Fruit fly (Drosophila melanogaster) whole organism, embryonic: ENCODE measurements around the gene Exo70.
A peak's percentile ranks its signal among the peaks of the same experiment; 100 is the strongest.

Experiments
- Awh ChIP-seq: fragments of 200-800 bp; sonication (Bioruptor generic); IDR thresholded peaks from 2 replicates; pipeline ENCODE4, ENCODE4 v1.3.6; 2022; ENCODE audit warnings: missing biosample characterization, missing genetic modification characterization
- Blimp-1 ChIP-seq: fragments of 200-800 bp; sonication (Bioruptor generic); optimal IDR thresholded peaks from 3 replicates; lab custom pipeline; 2018; ENCODE audit warnings: missing biosample characterization, missing genetic modification characterization, mild to moderate bottlenecking, moderate library complexity, missing genetic modification reagents
- C15 ChIP-seq: fragments of 200-800 bp; sonication (Bioruptor generic); IDR thresholded peaks from 3 replicates; pipeline ENCODE4 v1.3.6; 2022; ENCODE audit warnings: missing biosample characterization, missing genetic modification characterization
- CG10147 ChIP-seq: fragments of 200-800 bp; sonication (Bioruptor generic); optimal IDR thresholded peaks from 2 replicates; lab custom pipeline; 2019; ENCODE audit warnings: missing biosample characterization, mild to moderate bottlenecking, missing genetic modification characterization, moderate library complexity
- CG10267 ChIP-seq: fragments of 200-800 bp; sonication (Bioruptor generic); optimal IDR thresholded peaks from 2 replicates; lab custom pipeline; 2018; ENCODE audit warnings: missing biosample characterization, mild to moderate bottlenecking, missing genetic modification characterization, moderate library complexity
- CG10366 ChIP-seq: fragments of 200-800 bp; sonication (Bioruptor generic); IDR thresholded peaks from 2 replicates; pipeline ENCODE4 v1.3.6; 2022; ENCODE audit warnings: missing biosample characterization, missing genetic modification characterization
- CG13287 ChIP-seq: fragments of 200-800 bp; sonication (Bioruptor generic); IDR thresholded peaks from 2 replicates; pipeline ENCODE4 v1.3.6; 2022; ENCODE audit warnings: missing biosample characterization, missing genetic modification characterization; ENCODE audit not compliant: partially characterized antibody
- CG13775 ChIP-seq: fragments of 200-800 bp; sonication (Bioruptor generic); optimal IDR thresholded peaks from 3 replicates; lab custom pipeline; 2017; ENCODE audit warnings: missing biosample characterization, mild to moderate bottlenecking, missing genetic modification characterization
- CG14667 ChIP-seq: fragments of 200-800 bp; sonication (Bioruptor generic); IDR thresholded peaks from 2 replicates; pipeline ENCODE4 v1.3.6; 2022; ENCODE audit warnings: missing biosample characterization, missing genetic modification characterization
- CG17361 ChIP-seq: fragments of 200-800 bp; sonication (Bioruptor generic); IDR thresholded peaks from 3 replicates; pipeline ENCODE4 v1.3.6; 2022; ENCODE audit warnings: missing biosample characterization, missing genetic modification characterization
- CG2712 ChIP-seq: fragments of 200-800 bp; optimal IDR thresholded peaks from 3 replicates; lab custom pipeline; 2019; ENCODE audit warnings: missing biosample characterization, mild to moderate bottlenecking, missing genetic modification characterization, moderate library complexity
- CG2875 ChIP-seq: fragments of 200-800 bp; sonication (Bioruptor generic); optimal IDR thresholded peaks from 2 replicates; lab custom pipeline; 2017; ENCODE audit warnings: missing biosample characterization, mild to moderate bottlenecking, missing genetic modification characterization, missing genetic modification reagents
- CG3281 ChIP-seq: fragments of 200-800 bp; sonication (Bioruptor generic); optimal IDR thresholded peaks from 3 replicates; lab custom pipeline; 2017; ENCODE audit warnings: missing biosample characterization, mild to moderate bottlenecking, missing genetic modification characterization
- CG4617 ChIP-seq: fragments of 200-800 bp; sonication (Bioruptor generic); optimal IDR thresholded peaks from 3 replicates; lab custom pipeline; 2016; ENCODE audit warnings: missing biosample characterization, missing genetic modification characterization, borderline replicate concordance
- CG4820 ChIP-seq: fragments of 200-800 bp; sonication (Bioruptor generic); optimal IDR thresholded peaks from 3 replicates; lab custom pipeline; 2016; ENCODE audit warnings: missing biosample characterization, missing genetic modification characterization
- CG4854 ChIP-seq: fragments of 200-800 bp; sonication (Bioruptor generic); optimal IDR thresholded peaks from 2 replicates; lab custom pipeline; 2016; ENCODE audit warnings: missing biosample characterization, missing genetic modification characterization, inconsistent platforms
- CG6654 ChIP-seq: fragments of 200-800 bp; sonication (Bioruptor generic); optimal IDR thresholded peaks from 2 replicates; lab custom pipeline; 2017; ENCODE audit warnings: missing biosample characterization, mild to moderate bottlenecking, missing genetic modification characterization
- CG7357 ChIP-seq: fragments of 200-800 bp; sonication (Bioruptor generic); IDR thresholded peaks from 3 replicates; pipeline ENCODE4 v1.3.6; 2022; ENCODE audit warnings: missing biosample characterization, missing genetic modification characterization
- CG7745 ChIP-seq: fragments of 200-800 bp; sonication (Bioruptor generic); optimal IDR thresholded peaks from 2 replicates; lab custom pipeline; 2018; ENCODE audit warnings: missing biosample characterization, mild to moderate bottlenecking, missing genetic modification characterization, moderate library complexity
- Ets65A ChIP-seq: fragments of 200-800 bp; sonication (Bioruptor generic); peaks from one replicate; lab custom pipeline; 2016; ENCODE audit warnings: missing biosample characterization, missing genetic modification characterization
- H2.0 ChIP-seq: fragments of 200-800 bp; sonication (Bioruptor generic); IDR thresholded peaks from 2 replicates; pipeline ENCODE4 v1.3.6; 2022; ENCODE audit warnings: missing biosample characterization, missing genetic modification characterization
- HLHmδ ChIP-seq: fragments of 200-800 bp; sonication (Bioruptor generic); optimal IDR thresholded peaks from 2 replicates; lab custom pipeline; 2018; ENCODE audit warnings: missing biosample characterization, mild to moderate bottlenecking, missing genetic modification characterization, moderate library complexity
- HmgD ChIP-seq: fragments of 200-800 bp; sonication (Bioruptor generic); optimal IDR thresholded peaks from 3 replicates; lab custom pipeline; 2016; ENCODE audit warnings: missing biosample characterization, missing genetic modification characterization
- Hr51 ChIP-seq, 2 experiments: fragments of 200-800 bp; sonication (Bioruptor generic); optimal IDR thresholded peaks; 2 replicates in 1 of 2; 3 replicates in 1 of 2; lab custom pipeline; 2016 to 2018; ENCODE audit warnings: missing biosample characterization in 2 of 2, missing genetic modification characterization in 2 of 2, mild to moderate bottlenecking in 1 of 2, moderate library complexity in 1 of 2
- Lpt ChIP-seq: fragments of >200 bp; optimal IDR thresholded peaks from 2 replicates; lab custom pipeline; 2018; ENCODE audit warnings: missing biosample characterization, missing genetic modification characterization
- Med ChIP-seq: fragments of 200-800 bp; sonication (Bioruptor generic); peaks from one replicate; lab custom pipeline; 2016; ENCODE audit warnings: missing biosample characterization, missing genetic modification characterization, mild to moderate bottlenecking, inconsistent platforms, moderate library complexity
- NK7.1 ChIP-seq: fragments of 200-800 bp; sonication (Bioruptor generic); optimal IDR thresholded peaks from 3 replicates; lab custom pipeline; 2016; ENCODE audit warnings: missing biosample characterization, missing genetic modification characterization
- Spps ChIP-seq: fragments of 200-800 bp; sonication (Bioruptor generic); optimal IDR thresholded peaks from 2 replicates; lab custom pipeline; 2018; ENCODE audit warnings: missing biosample characterization, mild to moderate bottlenecking, missing genetic modification characterization
- Sry-β ChIP-seq: fragments of 200-800 bp; sonication (Bioruptor generic); optimal IDR thresholded peaks from 2 replicates; lab custom pipeline; 2018; ENCODE audit warnings: missing biosample characterization, mild to moderate bottlenecking, missing genetic modification characterization, moderate library complexity
- Sry-δ ChIP-seq: fragments of 200-800 bp; sonication (Bioruptor generic); optimal IDR thresholded peaks from 2 replicates; lab custom pipeline; 2016; ENCODE audit warnings: missing biosample characterization, missing genetic modification characterization
- Ssrp ChIP-seq: fragments of 200-800 bp; sonication (Bioruptor generic); optimal IDR thresholded peaks from 2 replicates; lab custom pipeline; 2018; ENCODE audit warnings: missing biosample characterization, mild to moderate bottlenecking, missing genetic modification characterization, moderate library complexity
- Taf1 ChIP-seq: fragments of 200-800 bp; sonication (Bioruptor generic); IDR thresholded peaks from 2 replicates; pipeline ENCODE4 v1.3.6; 2022; ENCODE audit warnings: missing biosample characterization, missing genetic modification characterization
- Vsx1 ChIP-seq: fragments of 200-800 bp; sonication (Bioruptor generic); optimal IDR thresholded peaks from 2 replicates; lab custom pipeline; 2017; ENCODE audit warnings: missing biosample characterization, mild to moderate bottlenecking, missing genetic modification characterization, missing genetic modification reagents
- ac ChIP-seq: fragments of 200-800 bp; sonication (Bioruptor generic); optimal IDR thresholded peaks from 3 replicates; lab custom pipeline; 2017; ENCODE audit warnings: missing biosample characterization, mild to moderate bottlenecking, missing genetic modification characterization
- br ChIP-seq: fragments of >200 bp; optimal IDR thresholded peaks from 2 replicates; lab custom pipeline; 2017
- cad ChIP-seq: fragments of >200 bp; optimal IDR thresholded peaks from 2 replicates; lab custom pipeline; 2017; ENCODE audit warnings: missing biosample characterization, missing genetic modification characterization
- fd3F ChIP-seq: fragments of 200-800 bp; sonication (Bioruptor generic); optimal IDR thresholded peaks from 2 replicates; lab custom pipeline; 2018; ENCODE audit warnings: missing biosample characterization, mild to moderate bottlenecking, missing genetic modification characterization, moderate library complexity
- fd64A ChIP-seq: fragments of 200-800 bp; sonication (Bioruptor generic); optimal IDR thresholded peaks from 3 replicates; lab custom pipeline; 2018; ENCODE audit warnings: missing biosample characterization, mild to moderate bottlenecking, missing genetic modification characterization
- fd96Cb ChIP-seq: fragments of 200-800 bp; sonication (Bioruptor generic); optimal IDR thresholded peaks from 2 replicates; lab custom pipeline; 2018; ENCODE audit warnings: missing biosample characterization, mild to moderate bottlenecking, missing genetic modification characterization, moderate library complexity
- fu2 ChIP-seq: fragments of 200-800 bp; sonication (Bioruptor generic); optimal IDR thresholded peaks from 2 replicates; lab custom pipeline; 2016; ENCODE audit warnings: missing biosample characterization, missing genetic modification characterization
- gcm2 ChIP-seq: fragments of 200-800 bp; sonication (Bioruptor generic); optimal IDR thresholded peaks from 2 replicates; lab custom pipeline; 2016; ENCODE audit warnings: missing biosample characterization, missing genetic modification characterization
- klu ChIP-seq: fragments of 200-800 bp; sonication (Bioruptor generic); IDR thresholded peaks from 2 replicates; pipeline ENCODE4 v1.3.6; 2022; ENCODE audit warnings: missing biosample characterization, missing genetic modification characterization
- lab ChIP-seq: fragments of 200-800 bp; sonication (Bioruptor generic); optimal IDR thresholded peaks from 3 replicates; lab custom pipeline; 2017; ENCODE audit warnings: missing biosample characterization, missing genetic modification characterization, mild to moderate bottlenecking, moderate library complexity, missing genetic modification reagents
- luna ChIP-seq: fragments of 200-800 bp; sonication (Bioruptor generic); optimal IDR thresholded peaks from 2 replicates; lab custom pipeline; 2016; ENCODE audit warnings: missing biosample characterization, missing genetic modification characterization
- nau ChIP-seq: fragments of 200-800 bp; sonication (Bioruptor generic); optimal IDR thresholded peaks from 3 replicates; lab custom pipeline; 2017; ENCODE audit warnings: missing biosample characterization, mild to moderate bottlenecking, missing genetic modification characterization, missing genetic modification reagents
- pita ChIP-seq: fragments of 200-800 bp; sonication (Bioruptor generic); optimal IDR thresholded peaks from 2 replicates; lab custom pipeline; 2017; ENCODE audit warnings: missing biosample characterization, mild to moderate bottlenecking, missing genetic modification characterization
- sob ChIP-seq: fragments of 200-800 bp; sonication (Bioruptor generic); IDR thresholded peaks from 2 replicates; pipeline ENCODE4 v1.3.6; 2022; ENCODE audit warnings: missing biosample characterization, missing genetic modification characterization
- sug ChIP-seq: fragments of 200-800 bp; optimal IDR thresholded peaks from 2 replicates; lab custom pipeline; 2019; ENCODE audit warnings: missing biosample characterization, mild to moderate bottlenecking, missing genetic modification characterization, moderate library complexity
- tgo ChIP-seq: fragments of 200-800 bp; sonication (Bioruptor generic); IDR thresholded peaks from 3 replicates; pipeline ENCODE4 v1.3.6; 2022; ENCODE audit warnings: missing biosample characterization, missing genetic modification characterization
- tup ChIP-seq: fragments of 200-800 bp; sonication (Bioruptor generic); optimal IDR thresholded peaks from 2 replicates; lab custom pipeline; 2016; ENCODE audit warnings: missing biosample characterization, mild to moderate bottlenecking, missing genetic modification characterization, moderate library complexity
- unpg ChIP-seq: fragments of 200-800 bp; sonication (Bioruptor generic); optimal IDR thresholded peaks from 3 replicates; lab custom pipeline; 2018; ENCODE audit warnings: missing biosample characterization, mild to moderate bottlenecking, missing genetic modification characterization, moderate library complexity
- wor ChIP-seq: fragments of 200-800 bp; sonication (Bioruptor generic); IDR thresholded peaks from 2 replicates; pipeline ENCODE4 v1.3.6; 2022; ENCODE audit warnings: missing biosample characterization, missing genetic modification characterization

Exo70 gene

dm6 chr3L:8445027-8445426 is 33.4 kb downstream of the Exo70 start (continued):
- no peak for TF ChIP-seq gcm2
- peak; percentile 43 for TF ChIP-seq CG4820 (GFP tag; lab: Kevin White, UChicago)
- no peak for TF ChIP-seq sug
- TF ChIP-seq Ssrp (tag; lab: Kevin White, UChicago): peak; percentile 8
- no peak for TF ChIP-seq cad (GFP tag; lab: Kevin White, UChicago)
- no peak for TF ChIP-seq br (lab: Kevin White, UChicago)
- TF ChIP-seq unpg: peak; percentile 27
- no peak for TF ChIP-seq fd3F
- TF ChIP-seq CG4617: no peak
- TF ChIP-seq tgo (GFP tag; lab: Robert Waterston, UW): peak; percentile 56
- peak; percentile 33 for TF ChIP-seq CG10267 (tag; lab: Kevin White, UChicago)
- no peak for TF ChIP-seq sob
- no peak for TF ChIP-seq HLHmδ
- no peak for TF ChIP-seq Vsx1 (GFP tag; lab: Kevin White, UChicago)
- TF ChIP-seq nau (GFP tag; lab: Kevin White, UChicago): peak; percentile 15
- TF ChIP-seq wor (GFP tag; lab: Robert Waterston, UW): no peak
- TF ChIP-seq tup (GFP tag; lab: Kevin White, UChicago): no peak
- TF ChIP-seq pita (GFP tag; lab: Kevin White, UChicago): no peak
- no peak for TF ChIP-seq C15
- TF ChIP-seq CG2875 (GFP tag; lab: Kevin White, UChicago): no peak
- no peak for TF ChIP-seq CG4854
- no peak for TF ChIP-seq Lpt (GFP tag; lab: Kevin White, UChicago)
- TF ChIP-seq Blimp-1 (GFP tag; lab: Kevin White, UChicago): peak; percentile 66
- peak; percentile 14 for TF ChIP-seq CG10147 (GFP tag; lab: Kevin White, UChicago)
- no peak for TF ChIP-seq luna (GFP tag; lab: Kevin White, UChicago)
- no peak for TF ChIP-seq klu (GFP tag; lab: Robert Waterston, UW)
- peak; percentile 32; the same call in 1 of the 2 replicates for TF ChIP-seq CG14667 (GFP tag; lab: Robert Waterston, UW)
- TF ChIP-seq fd64A (GFP tag; lab: Kevin White, UChicago): no peak
- peak in 1 of 2 experiments; percentile 46 for TF ChIP-seq Hr51 (GFP tag; optimal IDR thresholded peaks at IDR 0.05; lab: Kevin White, UChicago)
- TF ChIP-seq Med (GFP tag; lab: Kevin White, UChicago): peak; percentile 66
- TF ChIP-seq CG13775 (GFP tag; lab: Kevin White, UChicago): no peak
- peak; percentile 61 for TF ChIP-seq fd96Cb (tag; lab: Kevin White, UChicago)
- TF ChIP-seq CG10366 (GFP tag; lab: Robert Waterston, UW): peak; percentile 41; the same call in 1 of the 2 replicates
- peak; percentile 78 for TF ChIP-seq CG17361
- peak; percentile 30 for TF ChIP-seq CG3281 (GFP tag; lab: Kevin White, UChicago)
- no peak for TF ChIP-seq Sry-δ (GFP tag; lab: Kevin White, UChicago)
- no peak for TF ChIP-seq CG6654
- peak; percentile 53 for TF ChIP-seq Spps (tag; lab: Kevin White, UChicago)
- no peak for TF ChIP-seq Ets65A (GFP tag; lab: Kevin White, UChicago)
- TF ChIP-seq fu2 (GFP tag; lab: Kevin White, UChicago): no peak
- TF ChIP-seq H2.0: peak; percentile 55
- no peak for TF ChIP-seq Sry-β (GFP tag; lab: Kevin White, UChicago)
- no peak for TF ChIP-seq ac
- TF ChIP-seq lab (GFP tag; lab: Kevin White, UChicago): peak; percentile 68
- TF ChIP-seq Awh: peak; percentile 66; the same call in 1 of the 2 replicates
- no peak for TF ChIP-seq CG7745 (tag; lab: Kevin White, UChicago)
- TF ChIP-seq CG2712: peak; percentile 82
- TF ChIP-seq HmgD (GFP tag; lab: Kevin White, UChicago): no peak
- no peak for TF ChIP-seq Taf1
- TF ChIP-seq CG7357: no peak
- no peak for TF ChIP-seq CG13287 (GFP tag; lab: Robert Waterston, UW)
- TF ChIP-seq NK7.1 (GFP tag; lab: Kevin White, UChicago): no peak
